Fruit fly (Drosophila melanogaster): Measurements from ENCODE around the gene Ccm3.
A peak's percentile ranks its signal among the peaks of the same experiment; 100 is the strongest.

Ccm3 gene

dm6 chr3R:15356645-15357431 is 14.9 kb upstream of the Ccm3 start, which contains the start of the genes Atg4b and Hibch (continued):
- TF ChIP-seq prd (optimal IDR thresholded peaks at IDR 0.05) (no peak), prd (GFP tag; IDR thresholded peaks at IDR 0.05) (peak; percentile 89), ftz-f1 (GFP tag; optimal IDR thresholded peaks at IDR 0.05) (no peak), Drgx (GFP tag; IDR thresholded peaks at IDR 0.05) (peak; percentile 72), Lhr (GFP tag; optimal IDR thresholded peaks at IDR 0.05) (peak; percentile 43), gcm (GFP tag; optimal IDR thresholded peaks at IDR 0.05) (peak; percentile 84), CG32767 (GFP tag; IDR thresholded peaks at IDR 0.05) (peak; percentile 59; the same call in 1 of the 2 replicates), CG12219 (GFP tag; optimal IDR thresholded peaks at IDR 0.05) (peak; percentile 43), tgo (GFP tag; IDR thresholded peaks at IDR 0.05) (peak; percentile 72), Abd-B (GFP tag; optimal IDR thresholded peaks at IDR 0.05) (no peak), sna (GFP tag; IDR thresholded peaks at IDR 0.05; ENCODE audit: partially characterized antibody) (no peak), dpn (GFP tag; optimal IDR thresholded peaks at IDR 0.05) (peak in 1 of 2 experiments; percentile 75), CG10321 (GFP tag; IDR thresholded peaks at IDR 0.05) (no peak), Pdp1 (GFP tag; optimal IDR thresholded peaks at IDR 0.05) (peak; percentile 49 to 100), CG3407 (GFP tag; optimal IDR thresholded peaks at IDR 0.05) (peak; percentile 58), ssp (GFP tag; IDR thresholded peaks at IDR 0.05) (peak; percentile 75), CG12769 (tag; optimal IDR thresholded peaks at IDR 0.05) (no peak), vfl (GFP tag; optimal IDR thresholded peaks at IDR 0.05) (peak; percentile 43), CG6272 (GFP tag; IDR thresholded peaks at IDR 0.05) (peak; percentile 77), CG1832 (GFP tag; optimal IDR thresholded peaks at IDR 0.05) (no peak), corto (GFP tag; optimal IDR thresholded peaks at IDR 0.05) (no peak), D19B (GFP tag; optimal IDR thresholded peaks at IDR 0.05) (peak; percentile 78), CG2875 (GFP tag; optimal IDR thresholded peaks at IDR 0.05) (no peak), E2f2 (GFP tag; IDR thresholded peaks at IDR 0.05) (peak; percentile 60), H15 (GFP tag; IDR thresholded peaks at IDR 0.05) (peak; percentile 73; the same call in 2 of the 3 replicates), Usf (GFP tag; optimal IDR thresholded peaks at IDR 0.05) (peak; percentile 52), CG8290 (GFP tag; optimal IDR thresholded peaks at IDR 0.05) (no peak), CG8290 (tag; optimal IDR thresholded peaks at IDR 0.05) (peak; percentile 48 to 54), lbe (GFP tag; optimal IDR thresholded peaks at IDR 0.05) (peak; percentile 80), CG1647 (GFP tag; optimal IDR thresholded peaks at IDR 0.05) (peak; percentile 8), Nf-YA (GFP tag; IDR thresholded peaks at IDR 0.05) (no peak), CG6813 (GFP tag; optimal IDR thresholded peaks at IDR 0.05) (peak; percentile 54), CrebB (tag; optimal IDR thresholded peaks at IDR 0.05) (peak; percentile 35), CG12299 (tag; optimal IDR thresholded peaks at IDR 0.05) (peak; percentile 79), CG4707 (GFP tag; optimal IDR thresholded peaks at IDR 0.05) (no peak), ato (GFP tag; IDR thresholded peaks at IDR 0.05; ENCODE audit: partially characterized antibody) (peak; percentile 58; the same call in 1 of the 2 replicates), Ravus (GFP tag; IDR thresholded peaks at IDR 0.05) (0 out of 2 replicates have a peak, but pooled peaks have one; percentile 13), oc (tag; optimal IDR thresholded peaks at IDR 0.05) (no peak), MESR4 (GFP tag; optimal IDR thresholded peaks at IDR 0.05) (peak; percentile 79), Gsc (GFP tag; IDR thresholded peaks at IDR 0.05) (0 out of 2 replicates have a peak, but pooled peaks have one; percentile 41), B-H2 (GFP tag; optimal IDR thresholded peaks at IDR 0.05) (peak; percentile 88), Fer1 (GFP tag; optimal IDR thresholded peaks at IDR 0.05) (peak; percentile 90), CG18262 (tag; optimal IDR thresholded peaks at IDR 0.05) (peak; percentile 87), croc (GFP tag; conservative IDR thresholded peaks at IDR 0.05) (peak; percentile 69; the same call in 2 of the 3 replicates), Jarid2 (GFP tag; optimal IDR thresholded peaks at IDR 0.05) (no peak), GATAe (GFP tag; conservative IDR thresholded peaks at IDR 0.05) (peak; percentile 39; the same call in 1 of the 2 replicates), Ssrp (tag; optimal IDR thresholded peaks at IDR 0.05) (peak; percentile 85), Xbp1 (GFP tag; optimal IDR thresholded peaks at IDR 0.05) (peak; percentile 88), onecut (GFP tag; IDR thresholded peaks at IDR 0.05) (peak; percentile 49)
